Worm (Caenorhabditis elegans) whole organism, midembryonic: ENCODE results near the gene ssp-32.
"Not testable (repeated sequence)": the region's sequence is repeated elsewhere in the genome, so short reads cannot be mapped to it uniquely, and the experiment has no call there.

ENCODE experiments used
- T22C8.4 ChIP-seq: fragments of 200-800 bp; sonication (Bioruptor generic); IDR thresholded peaks from 2 replicates; pipeline ENCODE4 v1.3.6; 2022; ENCODE audit warnings: missing genetic modification characterization, missing compliant biosample characterization
- cog-1 ChIP-seq: sonication (generic microtip); optimal IDR thresholded peaks from 2 replicates; lab custom pipeline; 2016; ENCODE audit warnings: missing genetic modification characterization, missing compliant biosample characterization
- flt-1 ChIP-seq: fragments of 200-800 bp; sonication (Bioruptor generic); IDR thresholded peaks from 2 replicates; pipeline ENCODE4 v1.3.6; 2022; ENCODE audit warnings: missing genetic modification characterization, missing compliant biosample characterization
- klf-2 ChIP-seq: fragments of 200-800 bp; sonication (Bioruptor generic); conservative IDR thresholded peaks from 2 replicates; pipeline ENCODE4 v1.3.6; 2022; ENCODE audit warnings: missing genetic modification reagents, missing genetic modification characterization, missing compliant biosample characterization
- med-1 ChIP-seq: sonication (generic microtip); optimal IDR thresholded peaks from 2 replicates; lab custom pipeline; 2017; ENCODE audit warnings: missing genetic modification characterization, mild to moderate bottlenecking, missing compliant biosample characterization, antibody characterized with exemption, missing genetic modification reagents; ENCODE audit not compliant: insufficient read depth
- ref-1 ChIP-seq: fragments of 200-800 bp; sonication (Bioruptor generic); conservative IDR thresholded peaks from 2 replicates; pipeline ENCODE4 v1.3.6; 2022; ENCODE audit warnings: missing genetic modification reagents, missing genetic modification characterization, missing compliant biosample characterization
- tab-1 ChIP-seq: fragments of 200-800 bp; sonication (Bioruptor generic); IDR thresholded peaks from 2 replicates; pipeline ENCODE4 v1.3.6; 2022; ENCODE audit warnings: missing genetic modification characterization, missing compliant biosample characterization
- ztf-23 ChIP-seq: fragments of 200-800 bp; sonication (Bioruptor generic); IDR thresholded peaks from 2 replicates; pipeline ENCODE4 v1.3.6; 2022; ENCODE audit warnings: missing genetic modification reagents, missing genetic modification characterization, missing compliant biosample characterization

ce11 chrIV:9894331-9894730 is 857 bp upstream of the ssp-32 start, which contains the start of gene msp-77:
- TF ChIP-seq ztf-23 (GFP tag; lab: Robert Waterston, UW); ref-1; klf-2 (GFP tag; lab: Robert Waterston, UW); cog-1 (tag; lab: Kevin White, UChicago); tab-1 (GFP tag; lab: Robert Waterston, UW); flt-1; med-1; T22C8.4: not testable (repeated sequence)
